Worm (Caenorhabditis elegans) whole organism, mixed stage, embryonic: ENCODE results near the gene C47E12.11.

Experiments
- M03D4.4 ChIP-seq: sonication (generic microtip); optimal IDR thresholded peaks from 2 replicates; lab custom pipeline; 2017; ENCODE audit warnings: mild to moderate bottlenecking, missing genetic modification characterization, missing compliant biosample characterization
- bed-3 ChIP-seq: fragments of 200-800 bp; sonication (Bioruptor generic); optimal IDR thresholded peaks from 3 replicates; lab custom pipeline; 2018; ENCODE audit warnings: mild to moderate bottlenecking, missing genetic modification characterization, moderate library complexity, missing compliant biosample characterization
- blmp-1 ChIP-seq: fragments of 150-350 bp; optimal IDR thresholded peaks from 2 replicates; lab custom pipeline; 2014; ENCODE audit warnings: missing biosample characterization, missing genetic modification characterization
- ceh-39 ChIP-seq: fragments of 150-350 bp; optimal IDR thresholded peaks from 2 replicates; lab custom pipeline; 2014; ENCODE audit warnings: missing biosample characterization, missing genetic modification characterization
- ceh-43 ChIP-seq: fragments of 200-800 bp; sonication (Bioruptor generic); optimal IDR thresholded peaks from 2 replicates; lab custom pipeline; 2018; ENCODE audit warnings: mild to moderate bottlenecking, missing genetic modification characterization, moderate library complexity, missing compliant biosample characterization
- ceh-83 ChIP-seq: fragments of 200-800 bp; sonication (Bioruptor generic); optimal IDR thresholded peaks from 2 replicates; lab custom pipeline; 2018; ENCODE audit warnings: mild to moderate bottlenecking, missing genetic modification characterization, missing compliant biosample characterization
- ces-1 ChIP-seq: fragments of 150-350 bp; optimal IDR thresholded peaks from 2 replicates; lab custom pipeline; 2014; ENCODE audit warnings: missing biosample characterization, missing genetic modification reagents, missing genetic modification characterization
- drap-1 ChIP-seq: fragments of 200-800 bp; sonication (Bioruptor generic); optimal IDR thresholded peaks from 3 replicates; lab custom pipeline; 2018; ENCODE audit warnings: mild to moderate bottlenecking, missing genetic modification characterization, missing compliant biosample characterization
- elt-1 ChIP-seq: sonication (generic microtip); optimal IDR thresholded peaks from 2 replicates; lab custom pipeline; 2017; ENCODE audit warnings: missing genetic modification characterization, mild to moderate bottlenecking, missing compliant biosample characterization, antibody characterized with exemption, moderate library complexity, borderline replicate concordance; ENCODE audit not compliant: insufficient read depth
- elt-3 ChIP-seq: fragments of 150-350 bp; optimal IDR thresholded peaks from 2 replicates; lab custom pipeline; 2014; ENCODE audit warnings: missing biosample characterization, missing genetic modification characterization
- ham-2 ChIP-seq: fragments of 200-800 bp; sonication (Bioruptor generic); optimal IDR thresholded peaks from 2 replicates; lab custom pipeline; 2018; ENCODE audit warnings: mild to moderate bottlenecking, missing genetic modification characterization, missing compliant biosample characterization
- lin-13 ChIP-seq: fragments of 150-350 bp; optimal IDR thresholded peaks from 2 replicates; lab custom pipeline; 2014; ENCODE audit warnings: missing biosample characterization, missing genetic modification characterization
- lin-32 ChIP-seq: fragments of 200-800 bp; sonication (Bioruptor generic); optimal IDR thresholded peaks from 2 replicates; lab custom pipeline; 2018; ENCODE audit warnings: mild to moderate bottlenecking, missing genetic modification characterization, missing compliant biosample characterization
- lsy-2 ChIP-seq: fragments of 150-350 bp; optimal IDR thresholded peaks from 2 replicates; lab custom pipeline; 2014; ENCODE audit warnings: missing biosample characterization, missing genetic modification characterization
- mab-5 ChIP-seq: fragments of 150-350 bp; optimal IDR thresholded peaks from 2 replicates; lab custom pipeline; 2014; ENCODE audit warnings: missing biosample characterization, missing genetic modification characterization
- mep-1 ChIP-seq: fragments of 150-350 bp; optimal IDR thresholded peaks from 2 replicates; lab custom pipeline; 2017; ENCODE audit warnings: missing biosample characterization, missing genetic modification reagents, missing genetic modification characterization, inconsistent platforms
- mls-2 ChIP-seq: sonication (generic microtip); optimal IDR thresholded peaks from 2 replicates; lab custom pipeline; 2016; ENCODE audit warnings: mild to moderate bottlenecking, missing genetic modification characterization, moderate library complexity, missing compliant biosample characterization
- nhr-2 ChIP-seq: fragments of 150-350 bp; optimal IDR thresholded peaks from 2 replicates; lab custom pipeline; 2014; ENCODE audit warnings: missing biosample characterization, missing genetic modification characterization
- nhr-237 ChIP-seq: fragments of 150-350 bp; optimal IDR thresholded peaks from 2 replicates; lab custom pipeline; 2014; ENCODE audit warnings: missing biosample characterization, missing genetic modification characterization
- nhr-28 ChIP-seq: fragments of 150-350 bp; optimal IDR thresholded peaks from 2 replicates; lab custom pipeline; 2014; ENCODE audit warnings: missing biosample characterization, missing genetic modification characterization
- nhr-76 ChIP-seq: sonication (generic microtip); optimal IDR thresholded peaks from 2 replicates; lab custom pipeline; 2017; ENCODE audit warnings: missing biosample characterization, missing genetic modification characterization
- pha-4 ChIP-seq: fragments of 150-350 bp; optimal IDR thresholded peaks from 2 replicates; lab custom pipeline; 2018; ENCODE audit warnings: missing biosample characterization, missing genetic modification reagents, missing genetic modification characterization
- sem-2 ChIP-seq: fragments of 200-800 bp; sonication (Bioruptor generic); optimal IDR thresholded peaks from 2 replicates; lab custom pipeline; 2018; ENCODE audit warnings: mild to moderate bottlenecking, missing genetic modification characterization, missing compliant biosample characterization
- snpc-4 ChIP-seq: fragments of 150-350 bp; optimal IDR thresholded peaks from 2 replicates; lab custom pipeline; 2014; ENCODE audit warnings: missing biosample characterization, missing genetic modification characterization
- sptf-1 ChIP-seq: sonication (generic microtip); optimal IDR thresholded peaks from 2 replicates; lab custom pipeline; 2017; ENCODE audit warnings: mild to moderate bottlenecking, missing genetic modification characterization, moderate library complexity, missing compliant biosample characterization
- unc-120 ChIP-seq: sonication (generic microtip); optimal IDR thresholded peaks from 2 replicates; lab custom pipeline; 2017; ENCODE audit warnings: missing genetic modification characterization, missing compliant biosample characterization; ENCODE audit not compliant: poor library complexity, severe bottlenecking
- unc-39 ChIP-seq: fragments of 150-350 bp; optimal IDR thresholded peaks from 2 replicates; lab custom pipeline; 2014; ENCODE audit warnings: missing biosample characterization, missing genetic modification characterization
- unc-62 ChIP-seq: fragments of 150-350 bp; optimal IDR thresholded peaks from 2 replicates; lab custom pipeline; 2014; ENCODE audit warnings: missing biosample characterization, missing genetic modification reagents, missing genetic modification characterization

Gene C47E12.11

ce11 chrIV:10003372-10003771, 34.2 kb downstream of the C47E12.11 start, which contains the start of the genes C47E12.2 and sars-1:
TSS of gene C47E12.2 (minus strand) at chrIV:10003502.
TSS of gene sars-1 (plus strand) at chrIV:10003726.
- TF ChIP-seq lsy-2 (tag; lab: Kevin White, UChicago), result peak; percentile 90
- TF ChIP-seq unc-120 (tag; lab: Kevin White, UChicago), result no peak

DNA sequence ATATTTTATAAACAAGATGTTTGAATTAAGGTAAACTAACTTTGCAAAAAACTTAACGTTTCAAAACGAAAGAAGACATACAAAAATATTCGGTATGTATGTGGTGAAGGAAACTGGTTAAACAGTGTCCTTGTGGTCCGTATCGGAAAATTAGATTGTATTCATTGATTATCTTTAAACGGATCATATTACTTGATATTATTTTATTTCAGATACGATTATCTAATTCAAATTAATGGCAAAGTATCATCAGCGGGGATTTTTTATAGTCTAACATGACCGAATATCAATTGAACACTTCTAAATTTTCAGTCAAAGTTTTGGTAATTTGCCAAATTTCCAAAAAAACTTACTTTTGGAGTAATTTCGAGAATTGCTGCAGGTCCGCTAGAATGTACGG, 37.6 kb downstream of the C47E12.11 start, which contains the start of gene C47E12.13:
C47E12.13 (minus strand) TSS at position 101 of the 400 bp plus-strand sequence.
- TF ChIP-seq unc-62 (GFP tag; lab: Kevin White, UChicago) (no peak), mls-2 (tag; lab: Kevin White, UChicago) (no peak), nhr-2 (tag; lab: Kevin White, UChicago) (no peak), nhr-28 (tag; lab: Kevin White, UChicago) (no peak), sem-2 (no peak), ces-1 (GFP tag; lab: Kevin White, UChicago) (no peak), unc-120 (tag; lab: Kevin White, UChicago) (no peak), ham-2 (no peak), snpc-4 (tag; lab: Kevin White, UChicago) (no peak), lsy-2 (tag; lab: Kevin White, UChicago) (no peak)
- TF ChIP-seq, all 35 proteins: peak for 0

- TF ChIP-seq nhr-2 (tag; lab: Kevin White, UChicago) (no peak), sptf-1 (tag; lab: Kevin White, UChicago) (no peak), blmp-1 (tag; lab: Kevin White, UChicago) (peak; percentile 82), nhr-237 (tag; lab: Kevin White, UChicago) (peak; percentile 15), M03D4.4 (tag; lab: Kevin White, UChicago) (no peak), unc-62 (GFP tag; lab: Kevin White, UChicago) (no peak), pha-4 (peak; percentile 57), mep-1 (tag; lab: Kevin White, UChicago) (no peak), lin-32 (GFP tag; lab: Kevin White, UChicago) (no peak)
- TF ChIP-seq, all 35 proteins: peak for 3
Measured at ce11 chrIV:10007758-10008157, 38.6 kb downstream of the C47E12.11 start.

ce11 chrIV:10009536-10009935, 40.3 kb downstream of the C47E12.11 start, which contains the start of gene magu-4:
TSS of gene magu-4 (plus strand) at chrIV:10009753.
- TF ChIP-seq lsy-2 (tag; lab: Kevin White, UChicago) (no peak), lin-13 (no peak)

- no peak for TF ChIP-seq lin-32 (GFP tag; lab: Kevin White, UChicago)
- no peak for TF ChIP-seq unc-62 (GFP tag; lab: Kevin White, UChicago)
- TF ChIP-seq bed-3 (GFP tag; lab: Kevin White, UChicago), result no peak
- TF ChIP-seq drap-1 (GFP tag; lab: Kevin White, UChicago), result no peak
- no peak for TF ChIP-seq ham-2
- no peak for TF ChIP-seq mab-5 (tag; lab: Kevin White, UChicago)
- TF ChIP-seq elt-1 (tag; lab: Kevin White, UChicago), result no peak
- no peak for TF ChIP-seq snpc-4 (tag; lab: Kevin White, UChicago)
- no peak for TF ChIP-seq nhr-28 (tag; lab: Kevin White, UChicago)
- TF ChIP-seq unc-39 (tag; lab: Kevin White, UChicago), result no peak
- TF ChIP-seq ces-1 (GFP tag; lab: Kevin White, UChicago), result no peak
- TF ChIP-seq ceh-39 (tag; lab: Kevin White, UChicago), result no peak
- TF ChIP-seq ceh-83, result no peak
- no peak for TF ChIP-seq mep-1 (tag; lab: Kevin White, UChicago)
- no peak for TF ChIP-seq lin-13
- TF ChIP-seq mls-2 (tag; lab: Kevin White, UChicago), result no peak
- TF ChIP-seq nhr-76 (tag; lab: Kevin White, UChicago), result no peak
- no peak for TF ChIP-seq blmp-1 (tag; lab: Kevin White, UChicago)
- no peak for TF ChIP-seq elt-3
Measured at ce11 chrIV:10016977-10017376, 47.8 kb downstream of the C47E12.11 start, which contains the start of gene ent-7. TSS of gene ent-7 (plus strand) at chrIV:10017277.

DNA sequence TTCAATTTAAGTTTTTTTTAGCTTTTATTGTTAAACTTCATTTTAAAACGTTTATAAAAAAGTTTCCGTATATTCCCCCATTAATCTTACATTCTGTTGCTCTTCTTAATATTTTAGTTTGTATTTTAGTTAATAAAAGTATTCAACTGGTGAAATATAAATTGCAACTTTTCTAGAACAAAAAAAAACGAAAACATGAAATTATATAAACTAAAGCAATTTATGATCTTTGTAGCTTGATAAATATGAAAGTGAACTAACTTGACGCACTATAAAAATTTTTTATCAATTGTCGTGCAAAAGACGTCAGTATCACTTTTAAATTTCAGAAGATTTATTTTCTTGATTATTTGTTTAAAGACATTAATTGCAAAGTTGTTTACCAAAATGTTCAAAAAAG, 48.4 kb downstream of the C47E12.11 start, which contains the start of gene F44D12.2:
F44D12.2 (minus strand) TSS at position 101 of the 400 bp plus-strand sequence.
- TF ChIP-seq lin-32 (GFP tag; lab: Kevin White, UChicago) (no peak), ham-2 (no peak), ceh-43 (no peak), lsy-2 (tag; lab: Kevin White, UChicago) (no peak), blmp-1 (tag; lab: Kevin White, UChicago) (no peak), nhr-237 (tag; lab: Kevin White, UChicago) (no peak), nhr-2 (tag; lab: Kevin White, UChicago) (no peak), nhr-28 (tag; lab: Kevin White, UChicago) (no peak), unc-39 (tag; lab: Kevin White, UChicago) (no peak)
